Fruit fly (Drosophila melanogaster) whole organism, embryonic: ENCODE measurements around the gene Tmem214.

ENCODE experiments used
- CG14667 ChIP-seq: fragments of 200-800 bp; sonication (Bioruptor generic); IDR thresholded peaks from 2 replicates; pipeline ENCODE4 v1.3.6; 2022; ENCODE audit warnings: missing biosample characterization, missing genetic modification characterization
- CG32767 ChIP-seq: fragments of 200-800 bp; sonication (Bioruptor generic); IDR thresholded peaks from 2 replicates; pipeline ENCODE4 v1.3.6; 2022; ENCODE audit warnings: missing biosample characterization, missing genetic modification characterization
- br ChIP-seq: fragments of >200 bp; optimal IDR thresholded peaks from 2 replicates; lab custom pipeline; 2017
- inv ChIP-seq: fragments of 200-800 bp; sonication (Bioruptor generic); IDR thresholded peaks from 2 replicates; pipeline ENCODE4 v1.3.6; 2022; ENCODE audit warnings: missing biosample characterization, missing genetic modification characterization; ENCODE audit not compliant: partially characterized antibody

DNA sequence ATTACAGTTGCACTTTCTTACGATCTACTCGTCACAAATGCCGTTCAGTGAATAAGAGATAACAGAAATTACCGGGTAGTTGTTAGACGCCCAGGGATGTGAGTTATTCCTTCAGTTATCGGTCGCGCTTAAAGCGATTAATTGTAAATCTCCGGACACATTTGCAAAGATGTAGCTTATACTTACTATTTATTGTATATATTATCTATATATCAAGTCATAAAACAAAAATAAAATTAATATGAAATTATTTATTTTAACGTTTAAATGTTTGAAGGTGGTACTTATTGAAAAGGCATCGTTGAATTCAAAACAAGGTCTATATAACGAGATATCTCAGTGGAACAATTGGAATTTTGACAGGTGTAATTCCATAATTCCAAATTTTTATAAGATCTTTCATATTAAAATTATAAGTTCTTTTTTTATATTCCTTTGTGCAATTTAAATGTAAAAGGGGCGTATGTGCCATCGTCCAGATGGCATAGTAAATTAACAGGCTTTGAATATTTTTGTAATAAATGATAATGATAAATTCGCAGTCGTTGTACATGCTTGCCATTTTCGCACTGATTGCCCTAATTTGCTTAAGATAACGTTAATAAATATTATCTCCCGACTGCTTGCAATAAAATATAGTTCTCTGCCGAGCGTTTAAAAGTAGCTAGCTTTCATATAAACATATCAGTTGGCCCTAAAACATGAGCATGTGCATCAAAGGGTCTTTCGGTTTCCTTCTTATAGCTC is 31.5 kb upstream of the Tmem214 start, which contains the start of the genes aub and lectin-33A:
- TF ChIP-seq CG32767 (GFP tag; lab: Robert Waterston, UW) = no peak
- no peak for TF ChIP-seq br (lab: Kevin White, UChicago)
- TF ChIP-seq inv (GFP tag; lab: Robert Waterston, UW) = no peak
- no peak for TF ChIP-seq CG14667 (GFP tag; lab: Robert Waterston, UW)
